Fruit fly (Drosophila melanogaster): ENCODE data around the gene ND-13B.

The ND-13B gene

dm6 chr3L:10739666-10740417 is 45.9 kb upstream of the ND-13B start (continued):
- peak; percentile 83 for TF ChIP-seq ci (GFP tag; IDR thresholded peaks at IDR 0.05)
- TF ChIP-seq dpn (GFP tag; optimal IDR thresholded peaks at IDR 0.05): peak; percentile 91 to 95
- TF ChIP-seq Usf (GFP tag; optimal IDR thresholded peaks at IDR 0.05): peak; percentile 69
- TF ChIP-seq CG9609 (GFP tag; optimal IDR thresholded peaks at IDR 0.05): peak; percentile 91
- TF ChIP-seq CG31224 (GFP tag; IDR thresholded peaks at IDR 0.05): peak; percentile 77
- TF ChIP-seq CG15696 (tag; optimal IDR thresholded peaks at IDR 0.05): peak; percentile 47
- peak; percentile 77 for TF ChIP-seq Hmx (GFP tag; optimal IDR thresholded peaks at IDR 0.05)
- peak; percentile 96 for TF ChIP-seq stc (GFP tag; IDR thresholded peaks at IDR 0.05)
- peak; percentile 93 for TF ChIP-seq maf-S (GFP tag; optimal IDR thresholded peaks at IDR 0.05)
- TF ChIP-seq CG10209 (GFP tag; optimal IDR thresholded peaks at IDR 0.05): peak; percentile 92
- peak; percentile 67 for TF ChIP-seq Nf-YB (GFP tag; optimal IDR thresholded peaks at IDR 0.05)
- TF ChIP-seq CG17361 (GFP tag; IDR thresholded peaks at IDR 0.05): peak; percentile 92
- TF ChIP-seq H15 (GFP tag; IDR thresholded peaks at IDR 0.05): peak; percentile 95
- TF ChIP-seq CG15514 (GFP tag; optimal IDR thresholded peaks at IDR 0.05): peak; percentile 88
- TF ChIP-seq Ada2b (GFP tag; IDR thresholded peaks at IDR 0.05): peak; percentile 93
- TF ChIP-seq HmgZ (tag; optimal IDR thresholded peaks at IDR 0.05): peak; percentile 80
- peak; percentile 82 for TF ChIP-seq CG11085 (GFP tag; IDR thresholded peaks at IDR 0.05)
- no peak for TF ChIP-seq hkb (optimal IDR thresholded peaks at IDR 0.05)
- peak; percentile 94 for TF ChIP-seq hkb (GFP tag; IDR thresholded peaks at IDR 0.05)
- TF ChIP-seq CG3838 (GFP tag; optimal IDR thresholded peaks at IDR 0.05): peak; percentile 13
- peak; percentile 88 for TF ChIP-seq CG6813 (GFP tag; optimal IDR thresholded peaks at IDR 0.05)
- TF ChIP-seq sens-2 (GFP tag; IDR thresholded peaks at IDR 0.05): no peak
- peak; percentile 86 for TF ChIP-seq CG17829 (tag; optimal IDR thresholded peaks at IDR 0.05)
- peak; percentile 95 for TF ChIP-seq cwo (GFP tag; optimal IDR thresholded peaks at IDR 0.05)
- TF ChIP-seq CG31441 (GFP tag; IDR thresholded peaks at IDR 0.05): peak; percentile 78
- TF ChIP-seq CG7987 (GFP tag; optimal IDR thresholded peaks at IDR 0.05): peak; percentile 82
- TF ChIP-seq lola (GFP tag; optimal IDR thresholded peaks at IDR 0.05): peak in 1 of 3 experiments; percentile 82
- TF ChIP-seq fd102C (GFP tag; optimal IDR thresholded peaks at IDR 0.05): no peak
- peak; percentile 88 for TF ChIP-seq abd-A (tag; optimal IDR thresholded peaks at IDR 0.05)
- peak; percentile 82 for TF ChIP-seq scrt (GFP tag; optimal IDR thresholded peaks at IDR 0.05)
- peak; percentile 84 for TF ChIP-seq CG10366 (GFP tag; IDR thresholded peaks at IDR 0.05)
- peak; percentile 54 for TF ChIP-seq grau (tag; optimal IDR thresholded peaks at IDR 0.05)
- peak; percentile 87 for TF ChIP-seq CG13775 (GFP tag; optimal IDR thresholded peaks at IDR 0.05)
- TF ChIP-seq ro (GFP tag; IDR thresholded peaks at IDR 0.05): peak; percentile 68; the same call in 1 of the 2 replicates
- TF ChIP-seq Gsc (GFP tag; IDR thresholded peaks at IDR 0.05): peak; percentile 93
- peak; percentile 73 for TF ChIP-seq CG1832 (GFP tag; optimal IDR thresholded peaks at IDR 0.05)
- TF ChIP-seq CG6683 (GFP tag; optimal IDR thresholded peaks at IDR 0.05): peak; percentile 94
- peak; percentile 16 for TF ChIP-seq wek (GFP tag; optimal IDR thresholded peaks at IDR 0.05)
- TF ChIP-seq sr (GFP tag; IDR thresholded peaks at IDR 0.05): peak; percentile 96
- peak; percentile 89 for TF ChIP-seq CG1602 (GFP tag; optimal IDR thresholded peaks at IDR 0.05)
- TF ChIP-seq HLH4C (GFP tag; IDR thresholded peaks at IDR 0.05; ENCODE audit: partially characterized antibody): no peak
- TF ChIP-seq CG12391 (tag; optimal IDR thresholded peaks at IDR 0.05): peak; percentile 90
- TF ChIP-seq az2 (GFP tag; optimal IDR thresholded peaks at IDR 0.05): peak; percentile 91
- TF ChIP-seq CG15479 (GFP tag; optimal IDR thresholded peaks at IDR 0.05): no peak
- peak; percentile 70; the same call in 1 of the 2 replicates for TF ChIP-seq CG5953 (GFP tag; IDR thresholded peaks at IDR 0.05)
- TF ChIP-seq CG4820 (GFP tag; optimal IDR thresholded peaks at IDR 0.05): peak; percentile 95
- peak; percentile 88 for TF ChIP-seq CG8388 (GFP tag; optimal IDR thresholded peaks at IDR 0.05)
- TF ChIP-seq pb (GFP tag; optimal IDR thresholded peaks at IDR 0.05): peak; percentile 90
- peak; percentile 95 for TF ChIP-seq Nf-YA (GFP tag; IDR thresholded peaks at IDR 0.05)
